Fruit fly (Drosophila melanogaster) whole organism, pupa: ENCODE measurements around the gene CG44044.
A peak's percentile ranks its signal among the peaks of the same experiment; 100 is the strongest.

Experiments used
- CG10348 ChIP-seq: fragments of 200-800 bp; sonication (Bioruptor generic); IDR thresholded peaks from 2 replicates; pipeline ENCODE4 v1.3.6; 2022; ENCODE audit warnings: missing biosample characterization, missing genetic modification characterization
- CG12605 ChIP-seq: fragments of 200-800 bp; sonication (Bioruptor generic); IDR thresholded peaks from 2 replicates; pipeline ENCODE4 v1.3.6; 2022; ENCODE audit warnings: missing biosample characterization, missing genetic modification characterization
- CG13204 ChIP-seq: fragments of 200-800 bp; sonication (Bioruptor generic); optimal IDR thresholded peaks from 2 replicates; lab custom pipeline; 2018; ENCODE audit warnings: missing biosample characterization, mild to moderate bottlenecking, missing genetic modification characterization, moderate library complexity
- CG14655 ChIP-seq: fragments of 200-800 bp; sonication (Bioruptor generic); optimal IDR thresholded peaks from 3 replicates; lab custom pipeline; 2017; ENCODE audit warnings: mild to moderate bottlenecking, missing biosample characterization, missing genetic modification reagents, missing genetic modification characterization
- CG15710 ChIP-seq: fragments of 200-800 bp; sonication (Bioruptor generic); optimal IDR thresholded peaks from 2 replicates; lab custom pipeline; 2018; ENCODE audit warnings: missing biosample characterization, mild to moderate bottlenecking, missing genetic modification characterization, moderate library complexity
- CG17806 ChIP-seq: fragments of 200-800 bp; sonication (Bioruptor generic); optimal IDR thresholded peaks from 2 replicates; lab custom pipeline; 2018; ENCODE audit warnings: missing biosample characterization, mild to moderate bottlenecking, missing genetic modification characterization, moderate library complexity
- CG32121 ChIP-seq: fragments of 200-800 bp; sonication (Bioruptor generic); IDR thresholded peaks from 2 replicates; pipeline ENCODE4 v1.3.6; 2022; ENCODE audit warnings: missing biosample characterization, missing genetic modification characterization
- CG34367 ChIP-seq: fragments of 200-800 bp; sonication (Bioruptor generic); optimal IDR thresholded peaks from 2 replicates; lab custom pipeline; 2018; ENCODE audit warnings: missing biosample characterization, mild to moderate bottlenecking, missing genetic modification characterization
- CG4496 ChIP-seq: fragments of 200-800 bp; sonication (Bioruptor generic); IDR thresholded peaks from 3 replicates; pipeline ENCODE4 v1.3.6; 2022; ENCODE audit warnings: missing biosample characterization, missing genetic modification characterization
- CG8159 ChIP-seq: fragments of 200-800 bp; sonication (Bioruptor generic); optimal IDR thresholded peaks from 3 replicates; lab custom pipeline; 2018; ENCODE audit warnings: missing biosample characterization, mild to moderate bottlenecking, missing genetic modification characterization, moderate library complexity
- CG8301 ChIP-seq: fragments of 200-800 bp; sonication (Bioruptor generic); optimal IDR thresholded peaks from 2 replicates; lab custom pipeline; 2018; ENCODE audit warnings: missing biosample characterization, mild to moderate bottlenecking, missing genetic modification characterization
- CG9948 ChIP-seq: fragments of 200-800 bp; sonication (Bioruptor generic); optimal IDR thresholded peaks from 2 replicates; lab custom pipeline; 2018; ENCODE audit warnings: missing biosample characterization, mild to moderate bottlenecking, missing genetic modification characterization, moderate library complexity
- D1 ChIP-seq: fragments of 200-800 bp; sonication (Bioruptor generic); optimal IDR thresholded peaks from 2 replicates; lab custom pipeline; 2018; ENCODE audit warnings: missing biosample characterization, mild to moderate bottlenecking, missing genetic modification characterization, moderate library complexity
- EcR ChIP-seq: fragments of 200-800 bp; sonication (Bioruptor generic); optimal IDR thresholded peaks from 3 replicates; lab custom pipeline; 2019; ENCODE audit warnings: missing biosample characterization, missing genetic modification characterization, mild to moderate bottlenecking, moderate library complexity, missing genetic modification reagents
- Ets98B ChIP-seq: fragments of 200-800 bp; sonication (Bioruptor generic); IDR thresholded peaks from 2 replicates; pipeline ENCODE4 v1.3.6; 2022; ENCODE audit warnings: missing biosample characterization, missing genetic modification characterization
- Pif1A ChIP-seq: fragments of 200-800 bp; sonication (Bioruptor generic); optimal IDR thresholded peaks from 3 replicates; lab custom pipeline; 2016; ENCODE audit warnings: missing biosample characterization, missing genetic modification characterization
- Pif1B ChIP-seq: fragments of 200-800 bp; sonication (Bioruptor generic); optimal IDR thresholded peaks from 3 replicates; lab custom pipeline; 2016; ENCODE audit warnings: missing biosample characterization, missing genetic modification characterization
- Snoo ChIP-seq: fragments of 200-800 bp; sonication (Bioruptor generic); optimal IDR thresholded peaks from 3 replicates; lab custom pipeline; 2017; ENCODE audit warnings: missing biosample characterization, mild to moderate bottlenecking, missing genetic modification characterization, inconsistent platforms
- fd96Ca ChIP-seq: fragments of 200-800 bp; sonication (Bioruptor generic); IDR thresholded peaks from 3 replicates; pipeline ENCODE4 v1.3.6; 2022; ENCODE audit warnings: missing biosample characterization, missing genetic modification characterization
- gl ChIP-seq: fragments of 200-800 bp; sonication (Bioruptor generic); optimal IDR thresholded peaks from 2 replicates; lab custom pipeline; 2018; ENCODE audit warnings: missing biosample characterization, mild to moderate bottlenecking, missing genetic modification characterization
- rn ChIP-seq: fragments of 200-800 bp; sonication (Bioruptor generic); IDR thresholded peaks from 2 replicates; pipeline ENCODE4 v1.3.6; 2022; ENCODE audit warnings: missing biosample characterization, missing genetic modification characterization

Gene CG44044

dm6 chr3R:16276992-16277391 is 44.6 kb upstream of the CG44044 start:
- no peak for TF ChIP-seq CG13204 (GFP tag; lab: Kevin White, UChicago)
- peak; percentile 33; the same call in 1 of the 2 replicates for TF ChIP-seq CG32121 (GFP tag; lab: Robert Waterston, UW)
- peak; percentile 29 for TF ChIP-seq CG8159 (tag; lab: Kevin White, UChicago)
- no peak for TF ChIP-seq CG4496
- no peak for TF ChIP-seq EcR
- no peak for TF ChIP-seq CG12605
- peak; percentile 10 for TF ChIP-seq CG15710 (tag; lab: Kevin White, UChicago)
- no peak for TF ChIP-seq Ets98B (GFP tag; lab: Robert Waterston, UW)
- TF ChIP-seq rn (GFP tag; lab: Robert Waterston, UW) = no peak
- TF ChIP-seq Pif1A (GFP tag; lab: Kevin White, UChicago) = no peak
- no peak for TF ChIP-seq CG8301 (tag; lab: Kevin White, UChicago)
- no peak for TF ChIP-seq Snoo
- TF ChIP-seq gl (tag; lab: Kevin White, UChicago) = no peak
- TF ChIP-seq CG34367 (tag; lab: Kevin White, UChicago) = no peak
- peak; percentile 4 for TF ChIP-seq CG17806 (tag; lab: Kevin White, UChicago)
- no peak for TF ChIP-seq CG10348
- no peak for TF ChIP-seq D1 (tag; lab: Kevin White, UChicago)
- no peak for TF ChIP-seq CG9948
- no peak for TF ChIP-seq Pif1B (GFP tag; lab: Kevin White, UChicago)
- no peak for TF ChIP-seq fd96Ca (GFP tag; lab: Robert Waterston, UW)
- TF ChIP-seq CG14655 (GFP tag; lab: Kevin White, UChicago) = no peak

dm6 chr3R:16277543-16277942 is 44.1 kb upstream of the CG44044 start:
- TF ChIP-seq CG12605 (peak; percentile 32; the same call in 1 of the 2 replicates), CG9948 (no peak), CG8159 (tag; lab: Kevin White, UChicago) (no peak), CG14655 (GFP tag; lab: Kevin White, UChicago) (no peak), EcR (no peak), CG17806 (tag; lab: Kevin White, UChicago) (no peak)

- TF ChIP-seq Snoo = no peak
- TF ChIP-seq D1 (tag; lab: Kevin White, UChicago) = peak; percentile 60
Measured at dm6 chr3R:16279382-16279932, 42.2 kb upstream of the CG44044 start.

- TF ChIP-seq fd96Ca (GFP tag; lab: Robert Waterston, UW) = peak; percentile 94
- TF ChIP-seq D1 (tag; lab: Kevin White, UChicago) = peak; percentile 99
- peak; percentile 95 for TF ChIP-seq EcR
- TF ChIP-seq CG17806 (tag; lab: Kevin White, UChicago) = peak; percentile 99
- TF ChIP-seq Pif1A (GFP tag; lab: Kevin White, UChicago) = peak; percentile 99
- TF ChIP-seq Pif1B (GFP tag; lab: Kevin White, UChicago) = peak; percentile 99
- peak; percentile 99 for TF ChIP-seq CG14655 (GFP tag; lab: Kevin White, UChicago)
- TF ChIP-seq CG8159 (tag; lab: Kevin White, UChicago) = peak; percentile 99
- peak; percentile 99 for TF ChIP-seq CG34367 (tag; lab: Kevin White, UChicago)
- TF ChIP-seq CG13204 (GFP tag; lab: Kevin White, UChicago) = peak; percentile 98
- TF ChIP-seq CG12605 = peak; percentile 99
- peak; percentile 99 for TF ChIP-seq rn (GFP tag; lab: Robert Waterston, UW)
- peak; percentile 94 for TF ChIP-seq CG10348
- TF ChIP-seq gl (tag; lab: Kevin White, UChicago) = peak; percentile 98
- peak; percentile 100 for TF ChIP-seq CG15710 (tag; lab: Kevin White, UChicago)
- peak; percentile 100 for TF ChIP-seq CG4496
- peak; percentile 99 for TF ChIP-seq CG8301 (tag; lab: Kevin White, UChicago)
- peak; percentile 99 for TF ChIP-seq CG9948
- TF ChIP-seq Snoo = peak; percentile 99
- TF ChIP-seq Ets98B (GFP tag; lab: Robert Waterston, UW) = peak; percentile 100
- peak; percentile 100 for TF ChIP-seq CG32121 (GFP tag; lab: Robert Waterston, UW)
Measured at dm6 chr3R:16280003-16280998, 41.3 kb upstream of the CG44044 start.

- peak; percentile 0 for TF ChIP-seq CG17806 (tag; lab: Kevin White, UChicago)
- TF ChIP-seq CG8159 (tag; lab: Kevin White, UChicago) = peak; percentile 13
- TF ChIP-seq CG34367 (tag; lab: Kevin White, UChicago) = no peak
- peak; percentile 34 for TF ChIP-seq Pif1A (GFP tag; lab: Kevin White, UChicago)
- peak; percentile 19; the same call in 1 of the 3 replicates for TF ChIP-seq fd96Ca (GFP tag; lab: Robert Waterston, UW)
- no peak for TF ChIP-seq CG12605
- TF ChIP-seq CG15710 (tag; lab: Kevin White, UChicago) = peak; percentile 3
- peak; percentile 49 for TF ChIP-seq gl (tag; lab: Kevin White, UChicago)
- peak; percentile 35; the same call in 1 of the 3 replicates for TF ChIP-seq CG4496
Measured at dm6 chr3R:16281033-16281680, 40.5 kb upstream of the CG44044 start.
